Worm (Caenorhabditis elegans) whole organism, young adult: ENCODE results near the gene F37C4.8.

ENCODE experiments used
- C17E4.6 ChIP-seq: fragments of 200-800 bp; sonication (Bioruptor generic); IDR thresholded peaks from 2 replicates; pipeline ENCODE4 v1.3.6; 2022; ENCODE audit warnings: missing genetic modification reagents, missing genetic modification characterization, missing compliant biosample characterization
- F10E7.11 ChIP-seq: sonication (generic microtip); optimal IDR thresholded peaks from 2 replicates; lab custom pipeline; 2017; ENCODE audit warnings: mild to moderate bottlenecking, missing genetic modification characterization, moderate library complexity, missing compliant biosample characterization
- F49E8.2 ChIP-seq: sonication (generic microtip); optimal IDR thresholded peaks from 3 replicates; lab custom pipeline; 2017; ENCODE audit warnings: missing genetic modification characterization, mild to moderate bottlenecking, missing compliant biosample characterization, antibody characterized with exemption, moderate library complexity; ENCODE audit not compliant: insufficient read depth
- F55B11.4 ChIP-seq: sonication (generic microtip); optimal IDR thresholded peaks from 2 replicates; lab custom pipeline; 2016; ENCODE audit warnings: missing compliant biosample characterization, missing genetic modification characterization, borderline replicate concordance; ENCODE audit not compliant: insufficient read depth
- F57A8.1 ChIP-seq: fragments of 200-800 bp; sonication (Bioruptor generic); optimal IDR thresholded peaks from 2 replicates; lab custom pipeline; 2018; ENCODE audit warnings: mild to moderate bottlenecking, missing genetic modification characterization, moderate library complexity, missing compliant biosample characterization
- K11D2.4 ChIP-seq: fragments of 200-800 bp; sonication (Bioruptor generic); IDR thresholded peaks from 2 replicates; pipeline ENCODE4 v1.3.6; 2022; ENCODE audit warnings: missing genetic modification reagents, missing genetic modification characterization, missing compliant biosample characterization
- K12H6.12 ChIP-seq: fragments of 200-800 bp; sonication (Bioruptor generic); optimal IDR thresholded peaks from 2 replicates; lab custom pipeline; 2018; ENCODE audit warnings: mild to moderate bottlenecking, missing genetic modification characterization, missing compliant biosample characterization
- T07F8.4 ChIP-seq: sonication (generic microtip); optimal IDR thresholded peaks from 2 replicates; lab custom pipeline; 2016; ENCODE audit warnings: mild to moderate bottlenecking, missing genetic modification characterization, moderate library complexity, missing compliant biosample characterization
- Y53G8AR.9 ChIP-seq: fragments of 200-800 bp; sonication (Bioruptor generic); conservative IDR thresholded peaks from 2 replicates; pipeline ENCODE4 v1.3.6; 2022; ENCODE audit warnings: missing genetic modification reagents, missing genetic modification characterization, missing compliant biosample characterization
- Y79H2A.3 ChIP-seq: fragments of 200-800 bp; sonication (Bioruptor generic); conservative IDR thresholded peaks from 2 replicates; pipeline ENCODE4 v1.3.6; 2022; ENCODE audit warnings: missing genetic modification reagents, missing genetic modification characterization, missing compliant biosample characterization
- Y95B8A.8 ChIP-seq: fragments of 200-800 bp; sonication (Bioruptor generic); IDR thresholded peaks from 2 replicates; pipeline ENCODE4 v1.3.6; 2022; ENCODE audit warnings: missing genetic modification reagents, missing genetic modification characterization, missing compliant biosample characterization
- akir-1 ChIP-seq: fragments of 200-800 bp; sonication (Bioruptor generic); optimal IDR thresholded peaks from 2 replicates; lab custom pipeline; 2018; ENCODE audit warnings: mild to moderate bottlenecking, missing genetic modification characterization, moderate library complexity, missing compliant biosample characterization
- ama-1 ChIP-seq, 3 experiments: fragments of 150-350 bp in 1 of 3; sonication (generic microtip) in 2 of 3; optimal IDR thresholded peaks; 2 replicates each; lab custom pipeline; 2014 to 2018; ENCODE audit warnings: missing biosample characterization in 2 of 3, missing genetic modification characterization in 2 of 3, missing genetic modification reagents in 2 of 3
- aptf-2 ChIP-seq: fragments of 200-800 bp; sonication (Bioruptor generic); conservative IDR thresholded peaks from 2 replicates; pipeline ENCODE4 v1.3.6; 2022; ENCODE audit warnings: missing genetic modification reagents, missing genetic modification characterization, missing compliant biosample characterization
- attf-3 ChIP-seq: fragments of 200-800 bp; sonication (Bioruptor generic); conservative IDR thresholded peaks from 2 replicates; pipeline ENCODE4 v1.3.6; 2022; ENCODE audit warnings: missing genetic modification reagents, missing genetic modification characterization, missing compliant biosample characterization
- attf-5 ChIP-seq: fragments of 200-800 bp; sonication (Bioruptor generic); optimal IDR thresholded peaks from 2 replicates; lab custom pipeline; 2018; ENCODE audit warnings: mild to moderate bottlenecking, missing genetic modification characterization, missing compliant biosample characterization
- cebp-1 ChIP-seq, 2 experiments: fragments of 200-800 bp in 1 of 2; sonication (Bioruptor generic) in 1 of 2; sonication (generic microtip) in 1 of 2; IDR thresholded peaks in 1 of 2; optimal IDR thresholded peaks in 1 of 2; 2 replicates each; pipeline versions ENCODE4 v1.3.6 to Lab custom; 2017 to 2022; ENCODE audit warnings: missing compliant biosample characterization in 2 of 2, missing genetic modification characterization in 2 of 2, mild to moderate bottlenecking in 1 of 2, missing genetic modification reagents in 1 of 2, moderate library complexity in 1 of 2
- cebp-2 ChIP-seq: fragments of 200-800 bp; sonication (Bioruptor generic); IDR thresholded peaks from 2 replicates; pipeline ENCODE4 v1.3.6; 2022; ENCODE audit warnings: missing genetic modification characterization, missing compliant biosample characterization
- ceh-27 ChIP-seq: fragments of 200-800 bp; sonication (Bioruptor generic); optimal IDR thresholded peaks from 2 replicates; lab custom pipeline; 2018; ENCODE audit warnings: mild to moderate bottlenecking, missing genetic modification characterization, moderate library complexity, missing compliant biosample characterization
- ceh-58 ChIP-seq: fragments of 200-800 bp; sonication (Bioruptor generic); IDR thresholded peaks from 2 replicates; pipeline ENCODE4 v1.3.6; 2022; ENCODE audit warnings: missing genetic modification characterization, missing compliant biosample characterization
- ceh-79 ChIP-seq: sonication (generic microtip); optimal IDR thresholded peaks from 2 replicates; lab custom pipeline; 2017; ENCODE audit warnings: mild to moderate bottlenecking, missing genetic modification characterization, missing compliant biosample characterization
- ceh-91 ChIP-seq: fragments of 200-800 bp; sonication (Bioruptor generic); IDR thresholded peaks from 2 replicates; pipeline ENCODE4 v1.3.6; 2022; ENCODE audit warnings: missing genetic modification reagents, missing genetic modification characterization, missing compliant biosample characterization
- dox-1 ChIP-seq: fragments of 200-800 bp; sonication (Bioruptor generic); IDR thresholded peaks from 2 replicates; pipeline ENCODE4 v1.3.6; 2022; ENCODE audit warnings: missing genetic modification reagents, missing genetic modification characterization, missing compliant biosample characterization
- lin-35 ChIP-seq, 3 experiments: fragments of 150-350 bp in 2 of 3; sonication (generic microtip) in 1 of 3; optimal IDR thresholded peaks; 2 replicates each; lab custom pipeline; 2014 to 2018; ENCODE audit warnings: missing biosample characterization in 3 of 3, missing genetic modification characterization in 3 of 3, missing genetic modification reagents in 3 of 3
- lin-40 ChIP-seq: sonication (generic microtip); optimal IDR thresholded peaks from 2 replicates; lab custom pipeline; 2016; ENCODE audit warnings: missing genetic modification characterization, mild to moderate bottlenecking, missing compliant biosample characterization, missing genotype, missing genetic modification reagents
- lir-1 ChIP-seq: fragments of 200-800 bp; sonication (Bioruptor generic); conservative IDR thresholded peaks from 2 replicates; pipeline ENCODE4 v1.3.6; 2022; ENCODE audit warnings: missing genetic modification reagents, missing genetic modification characterization, missing compliant biosample characterization
- lsl-1 ChIP-seq: fragments of 200-800 bp; sonication (Bioruptor generic); optimal IDR thresholded peaks from 2 replicates; lab custom pipeline; 2018; ENCODE audit warnings: mild to moderate bottlenecking, missing genetic modification characterization, moderate library complexity, missing compliant biosample characterization
- mcd-1 ChIP-seq: fragments of 200-800 bp; sonication (Bioruptor generic); IDR thresholded peaks from 2 replicates; pipeline ENCODE4 v1.3.6; 2022; ENCODE audit warnings: missing genetic modification reagents, missing genetic modification characterization, missing compliant biosample characterization
- nhr-80 ChIP-seq: sonication (generic microtip); optimal IDR thresholded peaks from 2 replicates; lab custom pipeline; 2016; ENCODE audit warnings: missing genetic modification characterization, missing compliant biosample characterization
- pha-4 ChIP-seq: fragments of 150-350 bp; sonication (generic microtip); optimal IDR thresholded peaks from 2 replicates; lab custom pipeline; 2014; ENCODE audit warnings: missing biosample characterization, missing genetic modification reagents, missing genetic modification characterization
- rcor-1 ChIP-seq: fragments of 200-800 bp; sonication (Bioruptor generic); IDR thresholded peaks from 2 replicates; pipeline ENCODE4 v1.3.6; 2022; ENCODE audit warnings: missing genetic modification reagents, missing genetic modification characterization, missing compliant biosample characterization
- rec-8 ChIP-seq, 2 experiments: sonication (generic microtip); optimal IDR thresholded peaks; 2 replicates each; lab custom pipeline; 2016; ENCODE audit warnings: mild to moderate bottlenecking in 2 of 2, missing genetic modification characterization in 2 of 2, missing genetic modification reagents in 2 of 2, missing genotype in 2 of 2, missing biosample characterization in 1 of 2, missing compliant biosample characterization in 1 of 2, moderate library complexity in 1 of 2
- tbp1 ChIP-seq: fragments of 200-800 bp; sonication (Bioruptor generic); optimal IDR thresholded peaks from 2 replicates; lab custom pipeline; 2018; ENCODE audit warnings: mild to moderate bottlenecking, missing genetic modification characterization, missing compliant biosample characterization
- unc-130 ChIP-seq: sonication (generic microtip); optimal IDR thresholded peaks from 2 replicates; lab custom pipeline; 2016; ENCODE audit warnings: missing genetic modification reagents, missing genetic modification characterization, missing compliant biosample characterization
- unc-62 ChIP-seq: fragments of 150-350 bp; optimal IDR thresholded peaks from 2 replicates; lab custom pipeline; 2014; ENCODE audit warnings: missing biosample characterization, missing genetic modification reagents, missing genetic modification characterization
- zfh-2 ChIP-seq: fragments of 200-800 bp; sonication (Bioruptor generic); conservative IDR thresholded peaks from 2 replicates; pipeline ENCODE4 v1.3.6; 2022; ENCODE audit warnings: missing genetic modification reagents, missing genetic modification characterization, missing compliant biosample characterization
- ztf-28 ChIP-seq: fragments of 200-800 bp; sonication (Bioruptor generic); IDR thresholded peaks from 2 replicates; pipeline ENCODE4 v1.3.6; 2022; ENCODE audit warnings: missing genetic modification reagents, missing genetic modification characterization, missing compliant biosample characterization
- ztf-3 ChIP-seq: fragments of 200-800 bp; sonication (Bioruptor generic); optimal IDR thresholded peaks from 2 replicates; lab custom pipeline; 2018; ENCODE audit warnings: mild to moderate bottlenecking, missing genetic modification characterization, missing compliant biosample characterization

Gene F37C4.8

DNA sequence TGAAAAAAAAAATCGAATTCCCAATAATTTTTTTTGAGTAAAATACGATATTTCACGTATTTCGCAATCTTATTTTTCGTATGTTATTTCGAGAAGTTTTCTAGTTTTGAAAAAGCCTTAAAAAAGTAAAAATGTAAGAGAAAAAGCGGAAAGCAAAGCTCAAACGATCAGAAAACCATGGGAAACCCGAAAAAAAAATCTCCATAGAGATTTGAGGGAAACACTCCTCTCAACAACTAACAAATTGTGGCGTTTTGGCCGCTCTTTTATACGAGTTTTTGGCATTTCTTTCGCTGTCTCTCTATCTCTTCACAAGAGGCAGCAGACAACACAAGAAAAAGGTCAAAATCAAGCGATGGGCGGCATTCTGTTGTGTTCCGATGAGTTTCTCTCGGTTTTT lies 6.6 kb downstream of the F37C4.8 start:
- no peak for TF ChIP-seq ztf-3 (GFP tag; lab: Kevin White, UChicago)
- TF ChIP-seq ceh-27: peak; percentile 24
- TF ChIP-seq attf-5: peak; percentile 29
- TF ChIP-seq K11D2.4 (GFP tag; lab: Robert Waterston, UW): 0 out of 2 replicates have a peak, but pooled peaks have one; percentile 41
- peak; percentile 32 for TF ChIP-seq tbp1 (GFP tag; lab: Kevin White, UChicago)
- TF ChIP-seq F55B11.4 (tag; lab: Kevin White, UChicago): no peak
- no peak for TF ChIP-seq aptf-2 (GFP tag; lab: Robert Waterston, UW)
- TF ChIP-seq ceh-79 (tag; lab: Kevin White, UChicago): no peak
- TF ChIP-seq rec-8 (tag; optimal IDR thresholded peaks at IDR 0.05; lab: Kevin White, UChicago): no peak
- TF ChIP-seq dox-1: peak; percentile 46; the same call in 1 of the 2 replicates
- TF ChIP-seq K12H6.12: peak; percentile 34
- no peak for TF ChIP-seq akir-1 (GFP tag; lab: Kevin White, UChicago)
- peak; percentile 40 for TF ChIP-seq nhr-80 (tag; lab: Kevin White, UChicago)
- peak; percentile 30; the same call in 1 of the 2 replicates for TF ChIP-seq mcd-1 (GFP tag; lab: Robert Waterston, UW)
- TF ChIP-seq zfh-2: 0 out of 2 replicates have a peak, but pooled peaks have one; percentile 21
- TF ChIP-seq ama-1 (optimal IDR thresholded peaks at IDR 0.05; lab: Kevin White, UChicago): peak; percentile 58
- no peak for TF ChIP-seq ama-1 (GFP tag; optimal IDR thresholded peaks at IDR 0.05; lab: Kevin White, UChicago)
- peak; percentile 61; the same call in 1 of the 2 replicates for TF ChIP-seq cebp-1 (GFP tag; IDR thresholded peaks at IDR 0.05; lab: Robert Waterston, UW)
- peak; percentile 92 for TF ChIP-seq cebp-1 (tag; optimal IDR thresholded peaks at IDR 0.05; lab: Kevin White, UChicago)
- TF ChIP-seq lin-40 (tag; lab: Kevin White, UChicago): peak; percentile 42

DNA sequence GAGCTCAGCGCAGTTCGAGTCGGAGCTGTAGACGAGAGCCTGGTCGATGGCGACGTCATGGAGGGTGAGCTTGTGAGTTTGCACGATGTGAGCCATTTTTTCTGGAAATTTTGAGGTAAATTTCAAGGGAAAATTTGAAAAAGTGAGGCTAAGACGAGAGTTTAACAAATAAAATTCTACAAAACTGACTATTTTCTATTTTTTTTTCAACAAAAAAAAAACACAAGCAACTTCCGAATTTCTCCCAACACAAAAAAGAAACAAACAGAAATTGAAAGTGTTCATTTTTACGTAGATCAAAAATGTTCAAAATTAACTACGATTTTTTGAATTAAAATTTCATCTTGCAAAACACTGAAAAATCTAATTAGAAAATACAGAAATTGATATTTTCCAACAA lies 7.3 kb downstream of the F37C4.8 start, which contains the start of gene F37C4.5:
Gene F37C4.5 (minus strand): TSS at position 101 of the 400 bp plus-strand sequence.
- TF ChIP-seq F57A8.1 (GFP tag; lab: Kevin White, UChicago): no peak
- no peak for TF ChIP-seq unc-130 (GFP tag; lab: Kevin White, UChicago)
- TF ChIP-seq unc-62: no peak
- TF ChIP-seq rcor-1: no peak

DNA sequence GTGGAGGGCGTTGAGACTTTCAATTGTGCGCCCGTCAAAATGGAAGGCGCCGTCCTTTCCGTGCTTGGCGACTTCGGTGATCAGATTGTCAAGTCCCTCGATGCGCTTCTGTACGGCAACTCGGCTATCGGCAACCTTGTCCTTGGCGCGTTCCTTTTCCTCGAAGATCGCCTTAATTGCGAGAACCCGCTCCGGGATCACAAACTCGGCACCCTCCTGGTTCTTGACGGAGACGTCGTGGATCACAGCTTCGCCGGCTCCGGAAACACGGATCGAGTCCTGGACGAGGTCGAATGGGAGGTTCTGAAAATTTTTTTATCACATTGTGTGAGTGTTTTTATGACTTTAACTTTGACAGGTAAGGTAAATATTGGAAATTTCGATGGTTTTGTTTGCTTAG lies 7.8 kb downstream of the F37C4.8 start:
- TF ChIP-seq lin-35 (GFP tag; optimal IDR thresholded peaks at IDR 0.05; lab: Kevin White, UChicago) (peak in 1 of 3 experiments; percentile 25), pha-4 (tag; lab: Kevin White, UChicago) (no peak), zfh-2 (peak; percentile 50)

DNA sequence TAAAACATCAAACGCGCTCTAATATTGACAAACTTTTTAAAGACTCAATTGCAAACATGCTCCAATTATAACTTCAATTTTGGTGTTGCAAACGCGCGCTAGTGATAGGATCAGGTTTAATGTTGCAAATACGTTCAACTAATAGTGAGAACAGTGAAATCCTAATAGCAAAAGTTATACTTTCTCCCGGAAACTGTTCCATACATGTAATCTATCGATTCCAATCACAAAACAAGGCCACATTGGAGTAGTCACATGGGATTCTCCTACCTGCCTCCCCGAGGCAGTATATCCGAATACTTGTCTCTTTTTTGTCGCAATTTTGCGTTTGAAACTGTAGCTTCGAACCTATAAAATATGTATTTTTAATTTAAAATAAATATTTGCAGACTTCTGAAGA lies 11.1 kb downstream of the F37C4.8 start:
- TF ChIP-seq attf-3 (no peak), lir-1 (GFP tag; lab: Robert Waterston, UW) (no peak), C17E4.6 (GFP tag; lab: Robert Waterston, UW) (no peak)

DNA sequence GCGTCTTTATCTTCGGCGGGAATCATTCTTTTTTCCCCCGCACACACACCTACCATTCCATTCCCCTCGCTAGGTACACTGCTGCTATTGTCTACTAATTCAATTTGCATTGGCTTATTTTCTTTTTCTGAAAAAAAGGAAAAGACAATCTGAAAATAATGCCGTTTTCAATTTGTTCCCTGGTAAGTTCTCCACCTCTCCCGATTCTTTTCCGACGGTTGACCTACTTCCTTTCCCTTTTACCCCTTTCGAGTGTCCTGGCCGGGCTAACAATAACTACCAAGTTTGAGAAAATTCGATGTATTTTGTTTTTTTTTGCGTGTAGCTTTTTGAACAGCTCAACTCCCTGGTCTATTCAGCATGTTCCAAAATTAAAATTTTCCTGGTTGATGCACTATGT lies 13.8 kb downstream of the F37C4.8 start, which contains the start of gene F37C4.4:
Gene F37C4.4 (plus strand): TSS at position 58 of the 400 bp plus-strand sequence.
- TF ChIP-seq Y53G8AR.9 (no peak), C17E4.6 (GFP tag; lab: Robert Waterston, UW) (no peak), lsl-1 (GFP tag; lab: Kevin White, UChicago) (no peak), F49E8.2 (tag; lab: Kevin White, UChicago) (no peak), ceh-58 (GFP tag; lab: Robert Waterston, UW) (no peak), F10E7.11 (tag; lab: Kevin White, UChicago) (no peak), tbp1 (GFP tag; lab: Kevin White, UChicago) (no peak), Y79H2A.3 (GFP tag; lab: Robert Waterston, UW) (no peak), ztf-28 (no peak), T07F8.4 (tag; lab: Kevin White, UChicago) (no peak), Y95B8A.8 (GFP tag; lab: Robert Waterston, UW) (no peak), cebp-2 (GFP tag; lab: Robert Waterston, UW) (no peak), ceh-91 (GFP tag; lab: Robert Waterston, UW) (no peak)
